2 worm cellular contexts compared by ENCODE assay signal in genomic region chrII:2067451-2068021, ce11.
A peak's percentile ranks its signal among the peaks of the same experiment; 100 is the strongest.
TF ChIP-seq lines count a peak whose summit lies in the region.

Gene F07E5.12 (plus strand): TSS chrII:2067971.

TF ChIP-seq in whole organism, L4 larva, 104 proteins besides CTCF, POLR2A, EP300 and RAD21:
- TF ChIP-seq aha-1 (tag; lab: Kevin White, UChicago) = peak; percentile 23

TF ChIP-seq in whole organism, young adult, 124 proteins besides CTCF, POLR2A, EP300 and RAD21:
- 0 out of 2 replicates have a peak, but pooled peaks have one; percentile 17 for TF ChIP-seq hsf-1 (GFP tag; IDR thresholded peaks at IDR 0.05; lab: Robert Waterston, UW)
- TF ChIP-seq aptf-2 (GFP tag; conservative IDR thresholded peaks at IDR 0.05; lab: Robert Waterston, UW) = peak; percentile 83
